Worm (Caenorhabditis elegans): ENCODE measurements around the gene hsp-60.

ce11 chrIII:1576451-1576850 lies 43.1 kb upstream of the hsp-60 start, which contains the start of gene Y22D7AL.7:
- TF ChIP-seq ceh-16 (tag; optimal IDR thresholded peaks at IDR 0.05) (no peak), elt-3 (tag; optimal IDR thresholded peaks at IDR 0.05) (no peak), ztf-4 (tag; optimal IDR thresholded peaks at IDR 0.05) (no peak), ceh-9 (tag; optimal IDR thresholded peaks at IDR 0.05) (no peak), ceh-82 (tag; optimal IDR thresholded peaks at IDR 0.05) (no peak)

Data from whole organism, L3 larva.